Worm (Caenorhabditis elegans) whole organism, midembryonic: ENCODE data around the gene agt-2.

Experiments
- T22C8.4 ChIP-seq: fragments of 200-800 bp; sonication (Bioruptor generic); IDR thresholded peaks from 2 replicates; pipeline ENCODE4 v1.3.6; 2022; ENCODE audit warnings: missing genetic modification characterization, missing compliant biosample characterization
- cog-1 ChIP-seq: sonication (generic microtip); optimal IDR thresholded peaks from 2 replicates; lab custom pipeline; 2016; ENCODE audit warnings: missing genetic modification characterization, missing compliant biosample characterization
- flt-1 ChIP-seq: fragments of 200-800 bp; sonication (Bioruptor generic); IDR thresholded peaks from 2 replicates; pipeline ENCODE4 v1.3.6; 2022; ENCODE audit warnings: missing genetic modification characterization, missing compliant biosample characterization
- klf-2 ChIP-seq: fragments of 200-800 bp; sonication (Bioruptor generic); conservative IDR thresholded peaks from 2 replicates; pipeline ENCODE4 v1.3.6; 2022; ENCODE audit warnings: missing genetic modification reagents, missing genetic modification characterization, missing compliant biosample characterization
- med-1 ChIP-seq: sonication (generic microtip); optimal IDR thresholded peaks from 2 replicates; lab custom pipeline; 2017; ENCODE audit warnings: missing genetic modification characterization, mild to moderate bottlenecking, missing compliant biosample characterization, antibody characterized with exemption, missing genetic modification reagents; ENCODE audit not compliant: insufficient read depth
- ref-1 ChIP-seq: fragments of 200-800 bp; sonication (Bioruptor generic); conservative IDR thresholded peaks from 2 replicates; pipeline ENCODE4 v1.3.6; 2022; ENCODE audit warnings: missing genetic modification reagents, missing genetic modification characterization, missing compliant biosample characterization
- tab-1 ChIP-seq: fragments of 200-800 bp; sonication (Bioruptor generic); IDR thresholded peaks from 2 replicates; pipeline ENCODE4 v1.3.6; 2022; ENCODE audit warnings: missing genetic modification characterization, missing compliant biosample characterization
- ztf-23 ChIP-seq: fragments of 200-800 bp; sonication (Bioruptor generic); IDR thresholded peaks from 2 replicates; pipeline ENCODE4 v1.3.6; 2022; ENCODE audit warnings: missing genetic modification reagents, missing genetic modification characterization, missing compliant biosample characterization
- ztf-29 ChIP-seq: fragments of 200-800 bp; sonication (Bioruptor generic); IDR thresholded peaks from 2 replicates; pipeline ENCODE4 v1.3.6; 2022; ENCODE audit warnings: missing genetic modification reagents, missing genetic modification characterization, missing compliant biosample characterization

The agt-2 gene

DNA sequence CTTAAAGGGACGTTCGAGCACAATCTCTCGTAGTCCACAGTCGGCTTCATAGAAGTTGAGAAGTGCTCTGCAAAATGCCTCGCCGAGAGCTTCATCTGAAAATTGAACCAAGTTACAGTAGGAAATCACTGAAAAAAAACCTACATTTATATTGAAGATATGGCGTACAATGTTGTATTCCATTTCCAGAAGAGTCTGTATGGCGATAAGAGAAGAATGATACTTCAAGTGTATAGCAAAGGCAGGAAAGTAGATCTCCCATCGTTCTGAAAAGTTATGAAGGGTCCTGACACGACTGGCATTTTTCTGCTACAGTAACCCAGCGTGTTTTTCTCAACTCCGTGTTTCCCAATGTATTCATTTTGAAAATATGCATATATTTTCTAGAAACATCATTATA is 10.7 kb upstream of the agt-2 start:
- no peak for TF ChIP-seq tab-1 (GFP tag; lab: Robert Waterston, UW)
- TF ChIP-seq ztf-29 (GFP tag; lab: Robert Waterston, UW): no peak
- no peak for TF ChIP-seq ref-1 (GFP tag; lab: Robert Waterston, UW)
- no peak for TF ChIP-seq med-1 (GFP tag; lab: Kevin White, UChicago)
- no peak for TF ChIP-seq klf-2 (GFP tag; lab: Robert Waterston, UW)
- no peak for TF ChIP-seq T22C8.4 (GFP tag; lab: Robert Waterston, UW)
- TF ChIP-seq cog-1: no peak
- no peak for TF ChIP-seq ztf-23
- TF ChIP-seq flt-1 (GFP tag; lab: Robert Waterston, UW): no peak

DNA sequence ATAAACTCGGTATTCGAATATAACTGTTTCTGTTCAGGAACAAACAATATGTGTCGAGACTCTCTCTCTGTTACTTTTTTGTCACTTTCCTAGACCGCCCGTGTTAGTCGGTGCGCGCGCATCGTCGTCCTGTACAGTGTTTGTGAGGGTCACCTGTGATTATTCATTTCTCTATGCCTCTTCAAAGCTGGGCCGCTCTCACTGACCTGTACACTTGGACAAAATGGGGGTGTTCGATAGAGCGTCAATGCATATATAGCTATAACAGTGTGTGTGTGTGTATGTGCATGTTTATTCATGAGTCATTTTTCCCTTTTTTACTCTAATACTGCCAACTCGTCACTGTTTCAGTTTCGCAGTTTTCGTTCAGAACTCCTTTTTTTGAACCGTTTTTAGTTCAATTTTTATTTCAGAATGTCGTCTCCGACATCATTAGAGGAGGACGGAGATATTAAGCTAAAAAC is 6.0 kb upstream of the agt-2 start, which contains the start of gene pkc-3:
Gene pkc-3, plus strand, starts transcription at position 414 of the 464 bp plus-strand sequence.
- no peak for TF ChIP-seq cog-1
- no peak for TF ChIP-seq klf-2 (GFP tag; lab: Robert Waterston, UW)
- peak; percentile 64; the same call in 1 of the 2 replicates for TF ChIP-seq flt-1 (GFP tag; lab: Robert Waterston, UW)

DNA sequence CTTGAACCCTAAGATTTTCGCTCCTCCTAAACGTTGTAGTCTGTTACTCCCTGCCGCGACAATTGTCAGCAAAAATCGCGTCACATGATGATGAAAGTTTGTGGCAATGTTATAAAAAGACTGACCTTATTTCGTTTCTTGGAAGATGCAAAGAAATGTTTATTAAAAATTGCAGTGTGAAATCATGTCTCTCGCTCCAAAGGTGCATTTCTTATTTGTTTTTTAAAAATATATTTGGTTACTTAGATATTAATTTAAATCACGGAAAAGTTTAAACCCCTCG is 4.6 kb upstream of the agt-2 start:
- no peak for TF ChIP-seq ztf-29 (GFP tag; lab: Robert Waterston, UW)
- no peak for TF ChIP-seq tab-1 (GFP tag; lab: Robert Waterston, UW)
- TF ChIP-seq ref-1 (GFP tag; lab: Robert Waterston, UW): no peak
- no peak for TF ChIP-seq T22C8.4 (GFP tag; lab: Robert Waterston, UW)
- TF ChIP-seq ztf-23: no peak
- TF ChIP-seq flt-1 (GFP tag; lab: Robert Waterston, UW): no peak
- no peak for TF ChIP-seq klf-2 (GFP tag; lab: Robert Waterston, UW)
- no peak for TF ChIP-seq cog-1
- TF ChIP-seq med-1 (GFP tag; lab: Kevin White, UChicago): no peak

DNA sequence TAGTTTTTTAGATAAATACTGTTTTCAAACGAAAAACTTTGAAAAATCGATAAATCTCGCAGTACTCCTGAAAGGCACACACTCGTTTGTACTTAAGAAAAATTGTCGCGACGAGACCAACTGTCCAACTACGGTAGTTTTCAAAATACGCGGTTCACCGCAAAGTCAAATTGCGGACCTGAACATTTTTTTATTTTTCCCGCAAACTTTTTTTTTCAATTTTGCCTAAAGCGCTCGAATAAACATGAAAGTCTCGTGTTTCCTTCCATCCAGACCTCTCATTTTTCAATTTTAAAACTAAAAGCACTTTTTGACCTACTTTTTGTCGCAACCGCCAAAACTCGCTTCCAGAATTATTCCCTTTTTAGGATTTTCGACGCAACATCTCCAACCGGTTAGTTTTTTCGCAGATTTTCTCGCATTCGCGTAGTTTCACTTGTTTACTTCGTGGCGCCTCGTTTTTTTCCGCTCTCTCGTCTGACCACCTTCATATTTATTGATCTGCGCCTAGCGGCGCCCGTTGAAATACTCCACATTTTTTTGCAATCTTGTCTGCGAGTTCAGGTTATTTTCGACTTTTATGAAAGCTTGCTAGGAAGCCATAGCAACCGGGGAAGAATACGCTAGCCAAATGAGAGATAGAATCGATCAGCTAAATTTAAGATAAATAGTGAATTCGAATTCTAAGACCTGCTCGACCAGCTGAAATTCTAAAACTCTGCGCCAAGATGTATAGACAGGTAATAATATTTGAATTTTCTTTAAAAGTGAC is 4.0 kb upstream of the agt-2 start, which contains the start of gene prdx-2:
Gene prdx-2, plus strand, starts transcription at position 729 of the 772 bp plus-strand sequence.
- TF ChIP-seq tab-1 (GFP tag; lab: Robert Waterston, UW) (no peak), klf-2 (GFP tag; lab: Robert Waterston, UW) (no peak), ztf-29 (GFP tag; lab: Robert Waterston, UW) (no peak), T22C8.4 (GFP tag; lab: Robert Waterston, UW) (no peak), ref-1 (GFP tag; lab: Robert Waterston, UW) (no peak)

DNA sequence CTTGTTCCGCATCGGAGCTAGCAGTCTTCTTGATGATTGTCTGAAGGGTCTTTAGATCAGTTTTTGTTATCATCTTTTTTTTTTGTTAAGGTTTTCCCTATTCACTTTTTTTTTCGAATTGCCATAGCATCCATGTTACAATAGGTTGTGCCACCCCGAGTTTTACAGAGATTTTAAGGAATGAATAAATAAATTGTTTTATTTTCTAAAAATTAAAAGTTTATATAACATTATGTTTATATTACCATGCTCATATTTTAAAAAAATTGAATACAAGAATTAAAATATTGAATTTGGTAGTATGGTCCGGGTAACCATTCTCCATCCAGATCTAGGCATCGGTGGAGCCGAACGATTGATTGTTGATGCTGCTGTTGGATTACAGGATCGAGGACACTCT is 1.3 kb upstream of the agt-2 start, which contains the start of gene algn-2:
Gene algn-2, plus strand, starts transcription at position 301 of the 400 bp plus-strand sequence.
- TF ChIP-seq med-1 (GFP tag; lab: Kevin White, UChicago) (no peak), tab-1 (GFP tag; lab: Robert Waterston, UW) (no peak), ref-1 (GFP tag; lab: Robert Waterston, UW) (no peak), klf-2 (GFP tag; lab: Robert Waterston, UW) (no peak), ztf-29 (GFP tag; lab: Robert Waterston, UW) (no peak), ztf-23 (no peak), T22C8.4 (GFP tag; lab: Robert Waterston, UW) (no peak), flt-1 (GFP tag; lab: Robert Waterston, UW) (no peak), cog-1 (no peak)

DNA sequence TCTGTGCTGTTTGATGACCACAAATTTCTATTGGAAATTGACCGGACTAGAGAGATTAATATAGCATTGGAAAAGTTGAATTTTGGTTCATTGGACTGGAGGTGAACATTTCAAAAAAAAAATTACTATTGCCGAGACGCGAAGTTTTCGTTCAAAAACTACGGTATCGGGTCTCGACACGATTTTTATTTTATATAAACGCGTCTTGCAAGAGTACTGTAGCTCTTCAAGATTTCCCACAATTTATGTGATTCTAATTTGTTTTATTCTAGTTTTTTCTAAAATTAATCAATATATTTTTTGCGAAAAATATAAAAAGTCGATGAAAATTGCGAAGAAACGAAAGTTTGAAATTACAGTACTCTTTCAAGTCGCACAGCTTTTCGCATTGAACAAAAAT is 3.0 kb downstream of the agt-2 start, which contains the start of gene F09E5.12:
Gene F09E5.12, minus strand, starts transcription at position 101 of the 400 bp plus-strand sequence.
- TF ChIP-seq ztf-23 (no peak), med-1 (GFP tag; lab: Kevin White, UChicago) (no peak), cog-1 (no peak), tab-1 (GFP tag; lab: Robert Waterston, UW) (no peak)

DNA sequence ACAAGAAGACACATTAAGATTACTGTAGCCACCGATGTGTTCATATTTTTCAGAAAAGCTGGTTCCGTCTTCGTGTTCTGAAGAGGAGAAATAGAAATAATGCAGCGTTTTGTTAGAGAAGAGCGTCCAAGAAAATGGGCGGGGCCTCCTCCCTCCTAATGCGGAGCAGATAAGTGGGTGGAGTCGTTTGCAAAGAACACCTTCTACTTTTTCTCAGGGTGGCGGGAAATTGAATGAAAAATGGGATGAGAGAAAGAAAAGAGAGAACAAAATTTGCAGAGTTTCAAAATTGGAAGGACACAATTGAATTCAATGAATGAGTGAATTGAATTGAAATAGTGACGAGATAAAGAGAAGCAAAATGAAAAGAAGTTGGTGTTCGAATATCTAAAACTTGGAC is 8.0 kb downstream of the agt-2 start, which contains the start of gene F09E5.16:
Gene F09E5.16, minus strand, starts transcription at position 101 of the 400 bp plus-strand sequence.
- no peak for TF ChIP-seq ztf-23
- TF ChIP-seq T22C8.4 (GFP tag; lab: Robert Waterston, UW): no peak
- no peak for TF ChIP-seq tab-1 (GFP tag; lab: Robert Waterston, UW)
- no peak for TF ChIP-seq klf-2 (GFP tag; lab: Robert Waterston, UW)
- TF ChIP-seq flt-1 (GFP tag; lab: Robert Waterston, UW): no peak
- no peak for TF ChIP-seq ref-1 (GFP tag; lab: Robert Waterston, UW)

DNA sequence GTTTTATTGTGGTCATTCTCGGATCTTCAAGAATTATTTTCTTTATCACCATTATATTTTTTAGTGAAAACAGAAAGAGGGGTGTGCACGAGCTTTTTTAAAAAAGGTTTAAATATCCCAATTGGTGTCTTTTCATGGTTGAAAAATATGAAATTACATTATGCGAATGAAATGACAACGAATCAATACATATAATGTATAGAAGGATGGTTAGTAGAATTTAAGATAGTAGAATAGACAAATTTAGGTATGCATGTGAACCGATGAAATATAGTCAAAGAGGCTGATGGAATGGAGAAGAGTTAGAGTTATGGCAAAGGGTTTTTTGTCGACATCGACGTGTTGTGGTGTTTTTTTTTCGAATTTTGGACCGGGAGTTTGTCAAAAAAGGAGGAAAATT is 9.1 kb downstream of the agt-2 start:
- TF ChIP-seq ref-1 (GFP tag; lab: Robert Waterston, UW): no peak
- TF ChIP-seq cog-1: no peak
- TF ChIP-seq T22C8.4 (GFP tag; lab: Robert Waterston, UW): no peak
- no peak for TF ChIP-seq med-1 (GFP tag; lab: Kevin White, UChicago)
- no peak for TF ChIP-seq flt-1 (GFP tag; lab: Robert Waterston, UW)
- TF ChIP-seq tab-1 (GFP tag; lab: Robert Waterston, UW): no peak
- no peak for TF ChIP-seq ztf-23
- TF ChIP-seq klf-2 (GFP tag; lab: Robert Waterston, UW): no peak
- TF ChIP-seq ztf-29 (GFP tag; lab: Robert Waterston, UW): no peak

DNA sequence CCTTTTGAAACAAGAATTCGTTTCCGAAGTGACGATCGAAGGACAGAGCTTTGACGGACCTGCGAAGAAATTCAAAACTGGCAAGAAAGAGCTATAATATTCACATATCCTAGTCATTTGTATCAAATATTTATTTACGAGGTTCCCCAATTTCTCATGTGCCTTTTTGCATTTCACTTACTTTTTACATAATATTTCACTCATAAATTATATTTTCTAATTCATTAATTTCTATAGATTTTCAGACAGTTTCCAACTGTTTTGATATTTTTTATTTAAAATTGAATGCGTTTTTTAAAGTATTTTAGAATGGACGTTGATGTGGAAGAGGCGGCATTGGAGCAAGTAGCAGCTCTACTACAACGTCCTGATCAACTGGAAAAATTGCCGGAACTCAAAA is 14.4 kb downstream of the agt-2 start, which contains the start of gene sec-6:
Gene sec-6, plus strand, starts transcription at position 301 of the 400 bp plus-strand sequence.
- no peak for TF ChIP-seq ref-1 (GFP tag; lab: Robert Waterston, UW)
- no peak for TF ChIP-seq ztf-23
- TF ChIP-seq ztf-29 (GFP tag; lab: Robert Waterston, UW): no peak
- no peak for TF ChIP-seq med-1 (GFP tag; lab: Kevin White, UChicago)
- no peak for TF ChIP-seq T22C8.4 (GFP tag; lab: Robert Waterston, UW)
- TF ChIP-seq klf-2 (GFP tag; lab: Robert Waterston, UW): no peak
- TF ChIP-seq cog-1: no peak
- no peak for TF ChIP-seq flt-1 (GFP tag; lab: Robert Waterston, UW)
- TF ChIP-seq tab-1 (GFP tag; lab: Robert Waterston, UW): no peak
